Worm (Caenorhabditis elegans) whole organism, early embryonic: ENCODE data around the gene nspg-6.

Source experiments
- B0310.2 ChIP-seq: sonication (generic microtip); optimal IDR thresholded peaks from 2 replicates; lab custom pipeline; 2016; ENCODE audit warnings: mild to moderate bottlenecking, missing genetic modification characterization, missing compliant biosample characterization
- F13C5.2 ChIP-seq: sonication (generic microtip); optimal IDR thresholded peaks from 2 replicates; lab custom pipeline; 2017; ENCODE audit warnings: mild to moderate bottlenecking, missing genetic modification characterization, inconsistent platforms, missing compliant biosample characterization
- ama-1 ChIP-seq: fragments of 150-350 bp; optimal IDR thresholded peaks from 2 replicates; lab custom pipeline; 2014
- ceh-13 ChIP-seq: fragments of 200-800 bp; sonication (Bioruptor generic); optimal IDR thresholded peaks from 2 replicates; lab custom pipeline; 2018; ENCODE audit warnings: mild to moderate bottlenecking, missing genetic modification characterization, missing compliant biosample characterization
- ceh-36 ChIP-seq: sonication (generic microtip); optimal IDR thresholded peaks from 2 replicates; lab custom pipeline; 2016; ENCODE audit warnings: missing genetic modification characterization, inconsistent platforms, missing compliant biosample characterization
- flt-1 ChIP-seq: fragments of 200-800 bp; sonication (Bioruptor generic); IDR thresholded peaks from 2 replicates; pipeline ENCODE4 v1.3.6; 2022; ENCODE audit warnings: missing genetic modification characterization, missing compliant biosample characterization
- hmbx-1 ChIP-seq: sonication (generic microtip); optimal IDR thresholded peaks from 2 replicates; lab custom pipeline; 2016; ENCODE audit warnings: mild to moderate bottlenecking, missing genetic modification characterization, missing compliant biosample characterization
- hmg-4 ChIP-seq: fragments of 200-800 bp; sonication (Bioruptor generic); optimal IDR thresholded peaks from 2 replicates; lab custom pipeline; 2018; ENCODE audit warnings: mild to moderate bottlenecking, missing genetic modification characterization, missing compliant biosample characterization
- hnd-1 ChIP-seq: sonication (generic microtip); optimal IDR thresholded peaks from 2 replicates; lab custom pipeline; 2016; ENCODE audit warnings: missing genetic modification characterization, missing compliant biosample characterization
- scrt-1 ChIP-seq: fragments of 200-800 bp; sonication (Bioruptor generic); IDR thresholded peaks from 2 replicates; pipeline ENCODE4 v1.3.6; 2022; ENCODE audit warnings: missing genetic modification characterization, missing compliant biosample characterization
- tbx-11 ChIP-seq: fragments of 200-800 bp; sonication (Bioruptor generic); IDR thresholded peaks from 2 replicates; pipeline ENCODE4 v1.3.6; 2022; ENCODE audit warnings: missing genetic modification characterization, missing compliant biosample characterization
- tbx-37 ChIP-seq: fragments of 200-800 bp; sonication (Bioruptor generic); conservative IDR thresholded peaks from 2 replicates; pipeline ENCODE4 v1.3.6; 2022; ENCODE audit warnings: missing genetic modification reagents, missing genetic modification characterization, missing compliant biosample characterization

ce11 chrIII:7329155-7329732, 14.5 kb upstream of the nspg-6 start, which contains the start of gene lab-2:
- TF ChIP-seq flt-1 (GFP tag; lab: Robert Waterston, UW) (no peak), ceh-36 (no peak), hmg-4 (GFP tag; lab: Kevin White, UChicago) (no peak), ama-1 (lab: Kevin White, UChicago) (no peak), ceh-13 (GFP tag; lab: Kevin White, UChicago) (no peak), tbx-11 (GFP tag; lab: Robert Waterston, UW) (no peak), hmbx-1 (no peak), tbx-37 (GFP tag; lab: Robert Waterston, UW) (no peak), hnd-1 (no peak), scrt-1 (GFP tag; lab: Robert Waterston, UW) (no peak), F13C5.2 (tag; lab: Kevin White, UChicago) (no peak), B0310.2 (tag; lab: Kevin White, UChicago) (no peak)
